Fruit fly (Drosophila melanogaster): ENCODE measurements around the gene CG9519.
A peak's percentile ranks its signal among the peaks of the same experiment; 100 is the strongest.

CG9519 gene

DNA sequence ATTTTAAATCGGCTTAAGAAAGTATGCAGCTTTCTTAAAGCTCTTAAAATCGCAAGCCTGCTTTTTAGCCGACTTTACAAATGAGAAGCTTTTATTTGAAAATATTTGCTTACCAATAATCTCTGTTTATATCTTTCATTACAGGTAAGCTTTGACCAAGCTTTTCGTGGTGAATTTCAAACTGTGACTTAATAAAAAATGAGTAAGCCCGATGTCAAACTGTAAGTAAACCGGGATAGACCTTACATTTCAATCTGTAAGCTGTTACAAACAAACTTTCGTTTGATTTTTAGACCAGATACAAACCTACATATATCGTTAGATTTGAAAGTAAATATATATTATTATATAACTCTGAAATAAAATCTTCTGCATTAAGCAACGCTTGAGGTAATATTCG, 29.4 kb upstream of the CG9519 start (continued):
- TF ChIP-seq tup (GFP tag; optimal IDR thresholded peaks at IDR 0.05) = no peak
- no peak for TF ChIP-seq CG14050 (GFP tag; IDR thresholded peaks at IDR 0.05)
- no peak for TF ChIP-seq E2f1 (GFP tag; IDR thresholded peaks at IDR 0.05)
- no peak for TF ChIP-seq CG12659 (GFP tag; optimal IDR thresholded peaks at IDR 0.05)
- no peak for TF ChIP-seq CG17361 (GFP tag; IDR thresholded peaks at IDR 0.05)

DNA sequence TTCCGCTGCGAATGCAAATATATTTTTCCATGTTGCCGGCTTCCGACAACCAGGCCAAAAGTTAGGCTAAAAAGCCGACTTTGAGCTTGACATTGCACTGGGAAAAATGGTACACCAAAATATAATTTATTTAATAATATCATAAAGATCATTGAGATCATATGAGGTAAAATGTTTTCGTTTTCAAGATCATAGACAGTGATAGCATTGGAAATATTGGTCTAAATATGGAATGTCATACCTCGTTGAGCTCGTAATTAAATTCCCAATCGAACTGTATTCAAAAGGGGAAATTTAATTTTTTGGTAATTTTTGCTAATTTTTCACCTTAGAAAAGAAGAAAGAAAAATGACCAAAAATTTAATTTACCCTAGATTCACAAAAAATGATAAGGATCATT, 27.8 kb upstream of the CG9519 start:
- TF ChIP-seq sima (GFP tag; optimal IDR thresholded peaks at IDR 0.05) (no peak), sd (tag; optimal IDR thresholded peaks at IDR 0.05) (no peak)

DNA sequence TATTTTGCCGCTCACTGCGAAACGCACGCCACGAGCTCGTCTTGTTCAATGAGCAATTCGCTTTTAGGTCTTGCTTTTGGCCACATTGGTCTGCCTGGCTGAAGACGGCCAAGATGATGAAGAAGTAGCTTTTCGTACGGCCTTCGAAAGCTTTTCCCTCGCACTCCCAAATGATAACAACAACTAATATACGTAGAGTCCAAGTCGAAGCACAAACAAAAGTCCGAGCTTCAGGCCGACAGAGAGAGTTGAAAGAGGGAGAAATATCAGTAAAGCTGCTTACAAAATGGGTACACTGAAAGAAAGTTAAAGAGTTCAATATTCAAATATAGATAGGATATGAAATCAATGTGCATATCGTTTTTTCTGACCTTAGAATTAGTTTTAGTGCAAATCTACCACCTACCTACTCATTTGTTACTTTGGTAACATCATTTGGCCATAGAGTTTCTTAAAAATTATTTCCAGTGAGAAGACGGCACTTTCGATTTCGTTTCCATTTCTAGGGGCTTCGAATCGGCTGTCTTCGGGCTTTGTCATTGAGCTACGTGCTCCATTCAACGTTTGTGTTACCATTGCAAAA, 26.5 kb upstream of the CG9519 start, which contains the start of the genes CG45064 and CG45065:
Gene CG45064 (minus strand): TSS at position 51 of the 583 bp plus-strand sequence.
Gene CG45065 (minus strand): TSS at position 51 of the 583 bp plus-strand sequence.
- TF ChIP-seq usp (GFP tag; optimal IDR thresholded peaks at IDR 0.05) (no peak), CG43689 (GFP tag; IDR thresholded peaks at IDR 0.05) (no peak), nau (GFP tag; optimal IDR thresholded peaks at IDR 0.05) (peak; percentile 75), CG3163 (GFP tag; optimal IDR thresholded peaks at IDR 0.05) (peak; percentile 66), ham (GFP tag; IDR thresholded peaks at IDR 0.05) (no peak), hb (GFP tag; IDR thresholded peaks at IDR 0.05; ENCODE audit: partially characterized antibody) (no peak), ems (GFP tag; optimal IDR thresholded peaks at IDR 0.05) (peak; percentile 70), slou (GFP tag; optimal IDR thresholded peaks at IDR 0.05) (peak; percentile 11), ase (GFP tag; IDR thresholded peaks at IDR 0.05) (peak; percentile 76), CG1603 (tag; optimal IDR thresholded peaks at IDR 0.05) (peak; percentile 94), CG4424 (GFP tag; optimal IDR thresholded peaks at IDR 0.05) (peak; percentile 78), br (optimal IDR thresholded peaks at IDR 0.05) (no peak), dysf (GFP tag; IDR thresholded peaks at IDR 0.05) (peak; percentile 84), gro (GFP tag; optimal IDR thresholded peaks at IDR 0.05) (peak; percentile 35), sens-2 (GFP tag; IDR thresholded peaks at IDR 0.05) (peak; percentile 69), Hand (GFP tag; optimal IDR thresholded peaks at IDR 0.05) (peak; percentile 31), Opbp (GFP tag; IDR thresholded peaks at IDR 0.05; ENCODE audit: partially characterized antibody) (no peak), CG1832 (GFP tag; optimal IDR thresholded peaks at IDR 0.05) (no peak), CTCF (GFP tag; optimal IDR thresholded peaks at IDR 0.05) (peak; percentile 50), CG17359 (tag; optimal IDR thresholded peaks at IDR 0.05) (peak; percentile 94), pb (GFP tag; optimal IDR thresholded peaks at IDR 0.05) (peak; percentile 80), Gug (GFP tag; IDR thresholded peaks at IDR 0.05) (peak; percentile 65; the same call in 2 of the 4 replicates), corto (GFP tag; optimal IDR thresholded peaks at IDR 0.05) (no peak), CG12299 (tag; optimal IDR thresholded peaks at IDR 0.05) (peak; percentile 22), CHES-1-like (GFP tag; optimal IDR thresholded peaks at IDR 0.05) (peak; percentile 51), Mad (GFP tag; optimal IDR thresholded peaks at IDR 0.05) (peak; percentile 8), caup (GFP tag; optimal IDR thresholded peaks at IDR 0.05; ENCODE audit: severe bottlenecking) (peak; percentile 61), dmrt11E (tag; optimal IDR thresholded peaks at IDR 0.05) (peak; percentile 26), CG6689 (GFP tag; IDR thresholded peaks at IDR 0.05) (peak; percentile 79), CG31224 (GFP tag; IDR thresholded peaks at IDR 0.05) (peak; percentile 37; the same call in 1 of the 2 replicates), Nf-YB (GFP tag; optimal IDR thresholded peaks at IDR 0.05) (peak; percentile 67), CG2889 (GFP tag; IDR thresholded peaks at IDR 0.05) (0 out of 3 replicates have a peak, but pooled peaks have one; percentile 57), Abd-B (GFP tag; optimal IDR thresholded peaks at IDR 0.05) (peak; percentile 57), seq (GFP tag; IDR thresholded peaks at IDR 0.05) (peak; percentile 80), Ets65A (GFP tag) (peak; percentile 96), cato (GFP tag; optimal IDR thresholded peaks at IDR 0.05; ENCODE audit: borderline replicate concordance) (peak; percentile 76), CG13424 (tag; optimal IDR thresholded peaks at IDR 0.05) (peak; percentile 88), Taf1 (GFP tag; IDR thresholded peaks at IDR 0.05) (no peak), NfI (GFP tag; optimal IDR thresholded peaks at IDR 0.05) (peak; percentile 81), sens (GFP tag) (peak; percentile 98), sob (GFP tag; IDR thresholded peaks at IDR 0.05) (peak; percentile 75)

All from whole organism, embryonic.